Worm (Caenorhabditis elegans): Measurements from ENCODE around the gene ncs-4.

- TF ChIP-seq snpc-4 (tag; optimal IDR thresholded peaks at IDR 0.05): no peak
- no peak for TF ChIP-seq egl-27 (tag; optimal IDR thresholded peaks at IDR 0.05)
- no peak for TF ChIP-seq dpl-1 (GFP tag; optimal IDR thresholded peaks at IDR 0.05)
- TF ChIP-seq dmd-6 (GFP tag; IDR thresholded peaks at IDR 0.05): no peak
- no peak for TF ChIP-seq R02D3.7 (tag; optimal IDR thresholded peaks at IDR 0.05)
- TF ChIP-seq spr-1 (tag; optimal IDR thresholded peaks at IDR 0.05): no peak
- TF ChIP-seq pqm-1 (tag; optimal IDR thresholded peaks at IDR 0.05): no peak
- no peak for TF ChIP-seq zag-1 (tag; optimal IDR thresholded peaks at IDR 0.05)
- TF ChIP-seq unc-130 (GFP tag; optimal IDR thresholded peaks at IDR 0.05): no peak
- TF ChIP-seq lin-38 (GFP tag; IDR thresholded peaks at IDR 0.05): no peak
- no peak for TF ChIP-seq dmd-8 (GFP tag; IDR thresholded peaks at IDR 0.05)
- TF ChIP-seq pha-4 (GFP tag; IDR thresholded peaks at IDR 0.05): no peak
- no peak for TF ChIP-seq pha-4 (tag; optimal IDR thresholded peaks at IDR 0.05)
These were observed 16.1 kb upstream of the ncs-4 start, which contains the start of gene F09B9.4 for ce11 chrX:10160097-10160677.
